Worm (Caenorhabditis elegans): Measurements from ENCODE around the gene str-32.

DNA sequence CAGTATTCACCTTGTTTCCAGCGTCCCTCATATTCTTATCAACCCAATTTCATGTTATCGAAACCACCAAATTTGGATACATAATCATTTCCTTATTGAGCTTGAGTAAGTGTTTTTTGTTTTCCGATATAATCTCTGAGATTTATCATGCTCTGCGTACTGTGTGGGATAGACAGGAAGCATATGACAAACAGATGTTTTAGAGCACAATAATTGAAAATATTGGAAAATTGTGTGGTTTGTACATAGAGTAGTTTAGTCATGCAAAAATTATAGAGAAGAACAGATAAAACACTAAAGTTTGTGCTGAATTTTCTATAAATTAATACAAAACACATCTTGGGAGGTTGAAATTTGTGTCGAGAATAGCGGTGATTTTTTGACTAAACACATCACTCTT, 12.6 kb downstream of the str-32 start:
- no peak for TF ChIP-seq dpl-1 (GFP tag; optimal IDR thresholded peaks at IDR 0.05)
- TF ChIP-seq unc-62 (GFP tag; optimal IDR thresholded peaks at IDR 0.05 in 1 of 2), result no peak
- TF ChIP-seq unc-62 (tag; optimal IDR thresholded peaks at IDR 0.05), result no peak
- TF ChIP-seq fkh-10 (GFP tag; optimal IDR thresholded peaks at IDR 0.05), result no peak
- TF ChIP-seq R02D3.7 (tag; optimal IDR thresholded peaks at IDR 0.05), result no peak
- TF ChIP-seq hlh-11 (tag; optimal IDR thresholded peaks at IDR 0.05), result no peak
- TF ChIP-seq mdl-1 (tag; optimal IDR thresholded peaks at IDR 0.05), result no peak
- TF ChIP-seq fos-1 (tag; optimal IDR thresholded peaks at IDR 0.05), result no peak

Measured in whole organism, L4 larva.